Fruit fly (Drosophila melanogaster) whole organism, adult: Measurements from ENCODE around the gene CG9411.
A peak's percentile ranks its signal among the peaks of the same experiment; 100 is the strongest.

Experiments
- CG11617 ChIP-seq: fragments of 200-800 bp; sonication (Bioruptor generic); optimal IDR thresholded peaks from 2 replicates; lab custom pipeline; 2017; ENCODE audit warnings: mild to moderate bottlenecking, missing biosample characterization, missing genetic modification reagents, missing genetic modification characterization
- CG12768 ChIP-seq: fragments of 200-800 bp; sonication (Bioruptor generic); optimal IDR thresholded peaks from 2 replicates; lab custom pipeline; 2017; ENCODE audit warnings: missing biosample characterization, missing genetic modification characterization, mild to moderate bottlenecking, moderate library complexity, missing genetic modification reagents
- CG14711 ChIP-seq: fragments of 200-800 bp; sonication (Bioruptor generic); optimal IDR thresholded peaks from 2 replicates; lab custom pipeline; 2018; ENCODE audit warnings: missing biosample characterization, mild to moderate bottlenecking, missing genetic modification characterization, moderate library complexity
- CG1620 ChIP-seq: fragments of 200-800 bp; sonication (Bioruptor generic); optimal IDR thresholded peaks from 2 replicates; lab custom pipeline; 2016; ENCODE audit warnings: missing biosample characterization, missing genetic modification characterization
- CG33017 ChIP-seq: fragments of 200-800 bp; sonication (Bioruptor generic); optimal IDR thresholded peaks from 2 replicates; lab custom pipeline; 2018; ENCODE audit warnings: missing biosample characterization, mild to moderate bottlenecking, missing genetic modification characterization, moderate library complexity
- CG5204 ChIP-seq: fragments of 200-800 bp; sonication (Bioruptor generic); optimal IDR thresholded peaks from 2 replicates; lab custom pipeline; 2016; ENCODE audit warnings: missing biosample characterization, missing genetic modification characterization
- CG7045 ChIP-seq: fragments of 200-800 bp; sonication (Bioruptor generic); optimal IDR thresholded peaks from 2 replicates; lab custom pipeline; 2017; ENCODE audit warnings: missing biosample characterization, mild to moderate bottlenecking, missing genetic modification characterization
- CG7101 ChIP-seq: fragments of 200-800 bp; sonication (Bioruptor generic); optimal IDR thresholded peaks from 2 replicates; lab custom pipeline; 2018; ENCODE audit warnings: missing biosample characterization, mild to moderate bottlenecking, missing genetic modification characterization, moderate library complexity
- Clk ChIP-seq: fragments of 200-800 bp; sonication (Bioruptor generic); optimal IDR thresholded peaks from 2 replicates; lab custom pipeline; 2017; ENCODE audit warnings: missing biosample characterization, missing genetic modification characterization
- Crg-1 ChIP-seq: fragments of 200-800 bp; sonication (Bioruptor generic); optimal IDR thresholded peaks from 2 replicates; lab custom pipeline; 2016; ENCODE audit warnings: missing biosample characterization, missing genetic modification characterization
- Hr96 ChIP-seq: fragments of 200-800 bp; sonication (Bioruptor generic); optimal IDR thresholded peaks from 2 replicates; lab custom pipeline; 2016; ENCODE audit warnings: missing biosample characterization, missing genetic modification characterization
- Mnt ChIP-seq: fragments of 200-800 bp; sonication (Bioruptor generic); optimal IDR thresholded peaks from 2 replicates; lab custom pipeline; 2016; ENCODE audit warnings: missing biosample characterization, mild to moderate bottlenecking, missing genetic modification characterization
- bab1 ChIP-seq: fragments of 200-800 bp; sonication (Bioruptor generic); optimal IDR thresholded peaks from 3 replicates; lab custom pipeline; 2019; ENCODE audit warnings: missing biosample characterization, mild to moderate bottlenecking, missing genetic modification characterization, moderate library complexity
- cic ChIP-seq: fragments of 200-800 bp; sonication (Bioruptor generic); optimal IDR thresholded peaks from 2 replicates; lab custom pipeline; 2017; ENCODE audit warnings: missing biosample characterization, mild to moderate bottlenecking, missing genetic modification characterization, moderate library complexity
- cnc ChIP-seq, 2 experiments: fragments of >200 bp; optimal IDR thresholded peaks; 2 replicates each; lab custom pipeline; 2017
- kay ChIP-seq: fragments of 200-800 bp; sonication (Bioruptor generic); peaks from one replicate; lab custom pipeline; 2016; ENCODE audit warnings: missing biosample characterization, missing genetic modification characterization, borderline replicate concordance
- ovo ChIP-seq: fragments of 200-800 bp; sonication (Bioruptor generic); optimal IDR thresholded peaks from 2 replicates; lab custom pipeline; 2016; ENCODE audit warnings: missing biosample characterization, missing genetic modification characterization
- pad ChIP-seq: fragments of 200-800 bp; sonication (Bioruptor generic); optimal IDR thresholded peaks from 3 replicates; lab custom pipeline; 2017; ENCODE audit warnings: missing biosample characterization, missing genetic modification characterization, mild to moderate bottlenecking, moderate library complexity, missing genetic modification reagents
- tj ChIP-seq: fragments of 200-800 bp; sonication (Bioruptor generic); optimal IDR thresholded peaks from 3 replicates; lab custom pipeline; 2017; ENCODE audit warnings: missing biosample characterization, mild to moderate bottlenecking, missing genetic modification characterization, moderate library complexity
- toe ChIP-seq: fragments of 200-800 bp; sonication (Bioruptor generic); optimal IDR thresholded peaks from 2 replicates; lab custom pipeline; 2016; ENCODE audit warnings: missing biosample characterization, missing genetic modification characterization

CG9411 gene

dm6 chrX:14480020-14480419 is at the start of gene CG9411:
Gene CG9411 (minus strand): TSS chrX:14480086.
- TF ChIP-seq Clk (GFP tag; lab: Kevin White, UChicago) (no peak), CG14711 (no peak), CG5204 (GFP tag; lab: Kevin White, UChicago) (no peak), toe (GFP tag; lab: Kevin White, UChicago) (no peak), kay (no peak), ovo (GFP tag; lab: Kevin White, UChicago) (no peak), pad (GFP tag; lab: Kevin White, UChicago) (no peak), bab1 (GFP tag; lab: Kevin White, UChicago) (no peak), CG11617 (no peak)

dm6 chrX:14500992-14501391 is 21.1 kb upstream of the CG9411 start:
- peak; percentile 2 for TF ChIP-seq CG1620 (GFP tag; lab: Kevin White, UChicago)
- TF ChIP-seq kay, result no peak
- TF ChIP-seq CG14711, result peak; percentile 59
- TF ChIP-seq bab1 (GFP tag; lab: Kevin White, UChicago), result peak; percentile 87
- peak; percentile 6 for TF ChIP-seq pad (GFP tag; lab: Kevin White, UChicago)
- TF ChIP-seq CG7101, result peak; percentile 21
- TF ChIP-seq Crg-1 (GFP tag; lab: Kevin White, UChicago), result no peak
- TF ChIP-seq tj (GFP tag; lab: Kevin White, UChicago), result peak; percentile 83

DNA sequence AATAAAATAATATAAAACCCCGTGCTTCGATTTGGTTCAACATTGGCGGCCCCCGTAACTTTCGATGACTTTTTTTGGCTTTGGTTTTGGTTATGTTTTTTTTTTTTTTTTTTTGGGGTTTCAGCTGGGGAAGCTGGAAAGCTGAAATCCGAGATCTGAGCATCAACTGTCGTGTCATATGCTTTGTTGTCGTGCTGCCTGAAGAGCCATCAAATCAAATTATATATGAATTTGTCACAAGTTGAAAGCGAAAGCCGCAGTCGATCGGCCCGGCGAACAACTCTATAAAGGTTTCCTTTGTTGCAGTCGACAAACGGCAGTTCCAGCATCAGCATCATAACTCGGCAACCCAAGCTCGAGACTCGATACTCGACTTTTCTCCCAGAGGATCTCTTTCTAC is 15.9 kb upstream of the CG9411 start, which contains the start of gene CG12540:
TSS of gene CG12540 (plus strand) at position 301 of the 400 bp plus-strand sequence.
- TF ChIP-seq CG7101 (no peak), bab1 (GFP tag; lab: Kevin White, UChicago) (no peak), cic (GFP tag; lab: Kevin White, UChicago) (no peak), CG12768 (GFP tag; lab: Kevin White, UChicago) (no peak), CG11617 (no peak), kay (no peak), cnc (optimal IDR thresholded peaks at IDR 0.05; lab: Kevin White, UChicago) (no peak), toe (GFP tag; lab: Kevin White, UChicago) (no peak), Mnt (GFP tag; lab: Kevin White, UChicago) (no peak)

DNA sequence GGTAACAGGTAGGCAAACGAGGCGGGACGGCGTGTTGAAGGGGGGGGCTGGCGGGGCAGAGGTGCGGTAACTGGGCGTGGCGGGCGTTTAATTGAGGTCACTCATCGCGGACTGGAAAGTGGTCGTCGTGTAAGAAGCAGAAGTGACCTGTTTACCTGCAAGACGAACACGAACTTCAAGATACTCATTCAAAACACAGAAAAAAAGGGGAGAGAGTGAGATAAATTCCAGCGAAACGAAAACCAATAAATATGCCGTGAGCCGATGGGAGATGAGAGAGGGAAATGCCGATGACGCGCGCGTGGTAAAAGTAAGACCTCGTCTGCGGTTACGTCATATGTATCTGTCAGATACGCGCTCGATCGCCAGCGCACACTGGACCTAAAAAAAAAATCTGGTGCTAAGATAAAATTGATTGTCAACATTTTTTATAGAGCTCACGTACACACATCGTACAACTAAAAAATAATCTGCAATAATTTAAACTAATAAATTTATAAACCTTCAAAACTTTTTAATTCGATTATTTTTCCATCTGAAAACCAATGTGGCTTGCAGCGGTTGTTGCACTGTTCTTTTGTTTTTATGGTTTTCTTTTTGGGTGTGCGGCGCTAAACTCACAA is 14.0 kb upstream of the CG9411 start:
- TF ChIP-seq CG14711 (no peak), cic (GFP tag; lab: Kevin White, UChicago) (no peak)

- TF ChIP-seq Mnt (GFP tag; lab: Kevin White, UChicago) (no peak), kay (no peak), CG7101 (no peak), cnc (optimal IDR thresholded peaks at IDR 0.05; lab: Kevin White, UChicago) (no peak), CG7045 (no peak), CG5204 (GFP tag; lab: Kevin White, UChicago) (no peak), CG33017 (tag; lab: Kevin White, UChicago) (no peak), CG1620 (GFP tag; lab: Kevin White, UChicago) (no peak), Hr96 (GFP tag; lab: Kevin White, UChicago) (no peak), bab1 (GFP tag; lab: Kevin White, UChicago) (no peak), ovo (GFP tag; lab: Kevin White, UChicago) (no peak), toe (GFP tag; lab: Kevin White, UChicago) (no peak), pad (GFP tag; lab: Kevin White, UChicago) (no peak), Clk (GFP tag; lab: Kevin White, UChicago) (no peak), cic (GFP tag; lab: Kevin White, UChicago) (no peak)
Observed at dm6 chrX:14483521-14484031, 3.7 kb upstream of the CG9411 start.

dm6 chrX:14481607-14482006 is 1.7 kb upstream of the CG9411 start:
- no peak for TF ChIP-seq Crg-1 (GFP tag; lab: Kevin White, UChicago)
- TF ChIP-seq ovo (GFP tag; lab: Kevin White, UChicago), result no peak
- no peak for TF ChIP-seq CG11617
- TF ChIP-seq CG33017 (tag; lab: Kevin White, UChicago), result no peak
- TF ChIP-seq CG7045, result no peak
- TF ChIP-seq bab1 (GFP tag; lab: Kevin White, UChicago), result no peak

DNA sequence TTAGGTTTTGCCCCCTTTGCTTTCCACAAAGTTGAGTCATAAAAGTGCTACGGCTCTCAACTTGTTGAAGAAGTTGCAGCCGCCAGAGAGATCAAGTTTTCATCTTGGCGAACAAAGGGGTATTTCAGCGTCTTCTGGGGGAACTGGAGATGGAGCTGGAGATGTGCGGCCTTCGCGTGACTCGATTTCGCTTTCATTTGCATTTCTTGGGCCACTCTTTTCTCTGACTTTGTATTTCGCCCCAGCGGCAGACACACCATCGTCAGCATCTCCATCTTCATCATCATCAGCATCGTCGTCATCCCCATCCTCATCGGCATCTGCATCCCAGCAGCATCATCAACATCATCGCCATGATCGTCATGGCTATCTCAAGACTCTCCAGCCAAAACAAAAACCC is 1.3 kb upstream of the CG9411 start:
- TF ChIP-seq CG14711 (no peak), tj (GFP tag; lab: Kevin White, UChicago) (no peak), CG33017 (tag; lab: Kevin White, UChicago) (no peak), bab1 (GFP tag; lab: Kevin White, UChicago) (no peak), cnc (optimal IDR thresholded peaks at IDR 0.05; lab: Kevin White, UChicago) (no peak), CG11617 (no peak), Hr96 (GFP tag; lab: Kevin White, UChicago) (no peak), toe (GFP tag; lab: Kevin White, UChicago) (no peak)
